Worm (Caenorhabditis elegans) whole organism, L3 larva: ENCODE measurements around the gene lgc-17.

Experiments
- ZK546.5 ChIP-seq: sonication (generic microtip); optimal IDR thresholded peaks from 2 replicates; lab custom pipeline; 2017; ENCODE audit warnings: missing biosample characterization, missing genetic modification characterization
- aly-2 ChIP-seq: fragments of 150-350 bp; optimal IDR thresholded peaks from 2 replicates; lab custom pipeline; 2014; ENCODE audit warnings: missing biosample characterization, missing genetic modification characterization
- ama-1 ChIP-seq: fragments of 150-350 bp; optimal IDR thresholded peaks from 2 replicates; lab custom pipeline; 2018
- ceh-82 ChIP-seq: fragments of 150-350 bp; optimal IDR thresholded peaks from 2 replicates; lab custom pipeline; 2014; ENCODE audit warnings: missing biosample characterization, missing genetic modification characterization
- ceh-9 ChIP-seq: sonication (generic microtip); optimal IDR thresholded peaks from 2 replicates; lab custom pipeline; 2018; ENCODE audit warnings: missing biosample characterization, missing genetic modification characterization
- nhr-11 ChIP-seq: fragments of 150-350 bp; optimal IDR thresholded peaks from 2 replicates; lab custom pipeline; 2014; ENCODE audit warnings: missing biosample characterization, missing genetic modification characterization
- nhr-28 ChIP-seq: fragments of 150-350 bp; optimal IDR thresholded peaks from 2 replicates; lab custom pipeline; 2014; ENCODE audit warnings: missing biosample characterization, missing genetic modification characterization
- nhr-43 ChIP-seq: sonication (generic microtip); optimal IDR thresholded peaks from 2 replicates; lab custom pipeline; 2016; ENCODE audit warnings: mild to moderate bottlenecking, missing genetic modification characterization, missing compliant biosample characterization; ENCODE audit not compliant: poor library complexity, severe bottlenecking
- snpc-4 ChIP-seq: fragments of 150-350 bp; optimal IDR thresholded peaks from 2 replicates; lab custom pipeline; 2014; ENCODE audit warnings: missing biosample characterization, missing genetic modification characterization

ce11 chrX:12143693-12144092 is 22.3 kb downstream of the lgc-17 start, which contains the start of gene M153.5:
- TF ChIP-seq ZK546.5 (tag; lab: Kevin White, UChicago) (no peak), ama-1 (lab: Kevin White, UChicago) (no peak), nhr-11 (tag; lab: Kevin White, UChicago) (no peak), ceh-82 (tag; lab: Kevin White, UChicago) (no peak), nhr-43 (no peak), snpc-4 (tag; lab: Kevin White, UChicago) (no peak), ceh-9 (tag; lab: Kevin White, UChicago) (no peak), nhr-28 (tag; lab: Kevin White, UChicago) (no peak), aly-2 (no peak)
